Worm (Caenorhabditis elegans) whole organism, L2 larva: ENCODE results near the gene M110.9.

Experiments
- aly-2 ChIP-seq: fragments of 150-350 bp; optimal IDR thresholded peaks from 2 replicates; lab custom pipeline; 2014; ENCODE audit warnings: missing biosample characterization, missing genetic modification characterization
- ama-1 ChIP-seq: fragments of 150-350 bp; optimal IDR thresholded peaks from 2 replicates; lab custom pipeline; 2018; ENCODE audit warnings: inconsistent platforms
- blmp-1 ChIP-seq: sonication (generic microtip); optimal IDR thresholded peaks from 2 replicates; lab custom pipeline; 2017; ENCODE audit warnings: missing genetic modification characterization, mild to moderate bottlenecking, missing compliant biosample characterization, antibody characterized with exemption, moderate library complexity; ENCODE audit not compliant: insufficient read depth
- ceh-82 ChIP-seq: fragments of 150-350 bp; optimal IDR thresholded peaks from 2 replicates; lab custom pipeline; 2014; ENCODE audit warnings: missing biosample characterization, missing genetic modification characterization
- egl-27 ChIP-seq: sonication (generic microtip); optimal IDR thresholded peaks from 3 replicates; lab custom pipeline; 2017; ENCODE audit warnings: missing biosample characterization, missing genetic modification reagents, missing genetic modification characterization
- elt-3 ChIP-seq: sonication (generic microtip); optimal IDR thresholded peaks from 2 replicates; lab custom pipeline; 2017; ENCODE audit warnings: missing biosample characterization, missing genetic modification characterization
- fos-1 ChIP-seq: fragments of 150-350 bp; optimal IDR thresholded peaks from 2 replicates; lab custom pipeline; 2014; ENCODE audit warnings: missing biosample characterization, missing genetic modification characterization
- lin-11 ChIP-seq: fragments of 150-350 bp; sonication (generic microtip); optimal IDR thresholded peaks from 2 replicates; lab custom pipeline; 2014; ENCODE audit warnings: missing biosample characterization, missing genetic modification characterization, inconsistent platforms, mixed read lengths
- lin-13 ChIP-seq: fragments of 150-350 bp; optimal IDR thresholded peaks from 2 replicates; lab custom pipeline; 2014; ENCODE audit warnings: missing biosample characterization, missing genetic modification reagents, missing genetic modification characterization
- nhr-11 ChIP-seq: fragments of 150-350 bp; optimal IDR thresholded peaks from 2 replicates; lab custom pipeline; 2014; ENCODE audit warnings: missing biosample characterization, missing genetic modification characterization
- nhr-12 ChIP-seq: fragments of 150-350 bp; optimal IDR thresholded peaks from 2 replicates; lab custom pipeline; 2014; ENCODE audit warnings: missing biosample characterization, missing genetic modification characterization
- nhr-237 ChIP-seq: fragments of 150-350 bp; optimal IDR thresholded peaks from 2 replicates; lab custom pipeline; 2014; ENCODE audit warnings: missing biosample characterization, missing genetic modification characterization
- unc-62 ChIP-seq: fragments of 150-350 bp; optimal IDR thresholded peaks from 2 replicates; lab custom pipeline; 2014; ENCODE audit warnings: missing biosample characterization, missing genetic modification reagents, missing genetic modification characterization
- zag-1 ChIP-seq: fragments of 150-350 bp; optimal IDR thresholded peaks from 2 replicates; lab custom pipeline; 2014; ENCODE audit warnings: missing biosample characterization, missing genetic modification characterization

- TF ChIP-seq ceh-82 (peak; percentile 91), unc-62 (GFP tag; lab: Kevin White, UChicago) (peak; percentile 89), ama-1 (peak; percentile 41), nhr-237 (tag; lab: Kevin White, UChicago) (peak; percentile 84), nhr-12 (tag; lab: Kevin White, UChicago) (peak; percentile 42), nhr-11 (tag; lab: Kevin White, UChicago) (peak; percentile 48), blmp-1 (tag; lab: Kevin White, UChicago) (peak; percentile 75), fos-1 (tag; lab: Kevin White, UChicago) (peak; percentile 90), lin-11 (tag; lab: Kevin White, UChicago) (peak; percentile 98), lin-13 (GFP tag; lab: Kevin White, UChicago) (peak; percentile 97), aly-2 (tag; lab: Kevin White, UChicago) (no peak), egl-27 (tag; lab: Kevin White, UChicago) (peak; percentile 91), elt-3 (tag; lab: Kevin White, UChicago) (no peak), zag-1 (tag; lab: Kevin White, UChicago) (peak; percentile 94)
Observed at ce11 chrII:8185016-8185493, 46.0 kb upstream of the M110.9 start, which contains the start of the genes mig-5 and cct-1.
